Fruit fly (Drosophila melanogaster): ENCODE results near the gene Pif1.

DNA sequence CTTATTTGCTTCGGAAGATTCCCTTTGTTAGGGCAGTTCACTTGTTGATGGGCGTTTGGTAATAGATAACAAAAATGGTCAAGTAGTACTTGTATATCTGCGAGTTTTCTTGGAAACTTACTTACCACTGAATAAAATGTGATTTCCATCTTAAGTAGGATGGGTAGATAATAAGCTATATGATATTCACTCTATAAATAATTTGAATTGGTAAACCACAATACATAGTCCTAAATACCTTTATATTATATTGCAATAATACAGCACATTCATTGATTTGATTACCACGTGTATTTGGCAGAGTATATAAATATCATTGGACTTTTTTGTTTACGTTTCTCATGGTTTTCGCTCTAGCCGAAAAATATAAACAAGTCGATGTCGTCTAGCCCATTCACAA, 6.1 kb upstream of the Pif1 start:
- TF ChIP-seq dl (GFP tag; optimal IDR thresholded peaks at IDR 0.05; ENCODE audit: insufficient read depth in 1 of 2, partially characterized antibody in 2 of 2) (no peak), HLH106 (tag; optimal IDR thresholded peaks at IDR 0.05) (peak; percentile 3), Hnf4 (GFP tag; optimal IDR thresholded peaks at IDR 0.05) (no peak), GATAd (GFP tag; optimal IDR thresholded peaks at IDR 0.05) (no peak), psq (GFP tag; optimal IDR thresholded peaks at IDR 0.05) (no peak), Jra (GFP tag; optimal IDR thresholded peaks at IDR 0.05) (no peak), CrebA (GFP tag; optimal IDR thresholded peaks at IDR 0.05; ENCODE audit: borderline replicate concordance) (no peak), Vsx2 (GFP tag; optimal IDR thresholded peaks at IDR 0.05; ENCODE audit: partially characterized antibody) (no peak), Rel (GFP tag; optimal IDR thresholded peaks at IDR 0.05) (no peak), Rel (tag; optimal IDR thresholded peaks at IDR 0.05) (no peak), dsf (GFP tag; optimal IDR thresholded peaks at IDR 0.05; ENCODE audit: borderline replicate concordance) (no peak), Abd-B (GFP tag; optimal IDR thresholded peaks at IDR 0.05) (no peak)
